Fruit fly (Drosophila melanogaster): ENCODE results near the gene CG9988.

DNA sequence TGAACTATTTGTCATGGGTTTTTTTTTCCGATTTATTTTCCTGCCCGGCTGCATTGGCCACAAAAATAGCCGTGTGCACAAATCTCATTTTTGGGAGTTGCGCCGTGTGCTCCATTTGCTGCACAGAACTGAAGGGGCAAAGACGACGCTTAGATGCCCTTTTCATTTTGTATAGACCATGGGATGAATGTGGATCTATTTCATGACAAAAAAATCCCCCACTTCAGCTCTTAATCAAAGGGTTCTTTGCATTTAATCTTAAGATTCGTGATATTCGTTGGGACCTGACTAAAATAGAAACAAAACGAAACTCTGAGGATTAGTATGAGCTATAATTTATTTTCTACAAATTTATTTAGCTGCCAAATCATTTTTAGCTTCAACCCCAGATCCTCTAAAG lies 6.1 kb upstream of the CG9988 start:
- TF ChIP-seq cnc (optimal IDR thresholded peaks at IDR 0.05) (no peak), CG1620 (GFP tag; optimal IDR thresholded peaks at IDR 0.05) (no peak), Crg-1 (GFP tag; optimal IDR thresholded peaks at IDR 0.05) (no peak), kay (GFP tag; ENCODE audit: borderline replicate concordance) (no peak), CG7101 (tag; optimal IDR thresholded peaks at IDR 0.05) (no peak), cic (GFP tag; optimal IDR thresholded peaks at IDR 0.05) (no peak), pad (GFP tag; optimal IDR thresholded peaks at IDR 0.05) (no peak), Mnt (GFP tag; optimal IDR thresholded peaks at IDR 0.05) (no peak), CG12768 (GFP tag; optimal IDR thresholded peaks at IDR 0.05) (no peak), ovo (GFP tag; optimal IDR thresholded peaks at IDR 0.05) (no peak)

Data from whole organism, adult.